Worm (Caenorhabditis elegans): Measurements from ENCODE around the gene F10G7.9.

F10G7.9 gene

DNA sequence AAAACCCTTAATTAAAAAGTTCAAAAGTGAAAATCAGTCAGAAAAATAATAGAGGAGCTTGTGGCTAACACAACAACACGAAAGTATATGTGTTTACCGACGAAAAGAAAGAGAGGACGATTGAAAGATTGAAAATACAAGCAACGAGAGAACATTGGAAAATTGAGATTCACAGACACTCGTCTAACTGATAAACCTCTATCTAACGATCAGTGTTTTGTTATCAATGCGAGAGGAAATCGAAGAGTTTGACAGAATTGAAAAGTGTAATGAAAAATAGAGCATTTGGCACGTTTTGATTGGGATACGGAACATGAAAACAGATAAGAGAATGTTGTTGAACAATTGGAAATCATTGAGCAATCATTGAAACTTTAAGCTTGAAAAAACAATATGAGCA lies 22.4 kb upstream of the F10G7.9 start:
- no peak for TF ChIP-seq irx-1 (tag; optimal IDR thresholded peaks at IDR 0.05)
- peak in 1 of 2 experiments; percentile 38 for TF ChIP-seq lsy-2 (tag; optimal IDR thresholded peaks at IDR 0.05)
- no peak for TF ChIP-seq unc-86 (tag; optimal IDR thresholded peaks at IDR 0.05)
- peak; percentile 55 for TF ChIP-seq nhr-71 (tag; optimal IDR thresholded peaks at IDR 0.05)
- TF ChIP-seq mep-1 (tag; optimal IDR thresholded peaks at IDR 0.05): peak; percentile 3
- no peak for TF ChIP-seq ceh-8 (GFP tag; optimal IDR thresholded peaks at IDR 0.05)
- TF ChIP-seq elt-3 (tag; optimal IDR thresholded peaks at IDR 0.05): peak in 4 of 6 experiments; percentile 4 to 71 (median 39)
- TF ChIP-seq aha-1 (tag; optimal IDR thresholded peaks at IDR 0.05): no peak
- no peak for TF ChIP-seq sox-4 (tag; optimal IDR thresholded peaks at IDR 0.05)
- TF ChIP-seq zip-4 (GFP tag; optimal IDR thresholded peaks at IDR 0.05): no peak
- peak; percentile 33 for TF ChIP-seq snu-23 (GFP tag; optimal IDR thresholded peaks at IDR 0.05)
- TF ChIP-seq nhr-20 (tag; optimal IDR thresholded peaks at IDR 0.05): peak; percentile 29
- peak; percentile 12 for TF ChIP-seq blmp-1 (tag; optimal IDR thresholded peaks at IDR 0.05)
- TF ChIP-seq efl-1 (optimal IDR thresholded peaks at IDR 0.05): peak in 1 of 2 experiments; percentile 7
- peak in 1 of 2 experiments; percentile 85 for TF ChIP-seq efl-1 (GFP tag; optimal IDR thresholded peaks at IDR 0.05 in 1 of 2)
- TF ChIP-seq nhr-237 (tag; optimal IDR thresholded peaks at IDR 0.05): no peak
- no peak for TF ChIP-seq ceh-82 (tag; optimal IDR thresholded peaks at IDR 0.05)
- TF ChIP-seq grh-1 (GFP tag; IDR thresholded peaks at IDR 0.05): no peak
- TF ChIP-seq lir-3 (tag; optimal IDR thresholded peaks at IDR 0.05; ENCODE audit: poor library complexity): no peak
- no peak for TF ChIP-seq ztf-4 (tag; optimal IDR thresholded peaks at IDR 0.05)
- TF ChIP-seq F16B12.6 (tag; optimal IDR thresholded peaks at IDR 0.05): no peak
- peak; percentile 82 for TF ChIP-seq lin-14 (GFP tag; optimal IDR thresholded peaks at IDR 0.05)
- peak; percentile 35 for TF ChIP-seq pqm-1 (tag; optimal IDR thresholded peaks at IDR 0.05)
- peak in 1 of 2 experiments; percentile 51 for TF ChIP-seq lin-35 (GFP tag; optimal IDR thresholded peaks at IDR 0.05)
- TF ChIP-seq rnt-1 (tag; optimal IDR thresholded peaks at IDR 0.05): peak; percentile 44
- no peak for TF ChIP-seq tbx-2 (tag; optimal IDR thresholded peaks at IDR 0.05)
- TF ChIP-seq tlp-1 (tag; optimal IDR thresholded peaks at IDR 0.05): no peak
- no peak for TF ChIP-seq hpl-2 (GFP tag; optimal IDR thresholded peaks at IDR 0.05)
- peak; percentile 97 for TF ChIP-seq elt-2 (tag; optimal IDR thresholded peaks at IDR 0.05)

DNA sequence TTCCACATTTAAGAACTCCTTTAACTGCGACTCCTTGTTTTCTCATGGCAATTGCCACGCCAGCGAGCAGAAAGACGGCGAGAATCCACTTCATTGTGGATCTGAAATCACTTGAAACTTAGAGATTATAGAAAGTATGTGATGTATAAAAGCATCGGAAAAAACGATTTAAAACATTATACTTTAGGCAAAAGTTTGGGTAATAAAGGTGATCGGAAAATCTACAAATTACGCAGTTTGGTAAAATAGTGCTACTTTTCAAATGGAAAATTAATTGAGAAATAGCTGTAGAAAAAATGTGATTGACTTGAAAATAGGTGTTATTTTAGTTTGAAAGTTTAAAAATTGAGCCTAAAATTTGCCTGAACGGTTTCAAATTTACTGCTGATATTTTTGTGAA lies 21.5 kb upstream of the F10G7.9 start, which contains the start of gene ttr-41:
Gene ttr-41 (minus strand): TSS at position 101 of the 400 bp plus-strand sequence.
- TF ChIP-seq C34B4.2 (tag; optimal IDR thresholded peaks at IDR 0.05) (no peak), nhr-20 (tag; optimal IDR thresholded peaks at IDR 0.05) (no peak), pqm-1 (tag; optimal IDR thresholded peaks at IDR 0.05) (no peak), swsn-7 (tag; optimal IDR thresholded peaks at IDR 0.05) (no peak), grh-1 (GFP tag; IDR thresholded peaks at IDR 0.05) (no peak), C04F5.9 (tag; optimal IDR thresholded peaks at IDR 0.05) (no peak), unc-30 (tag; optimal IDR thresholded peaks at IDR 0.05) (no peak), hpl-2 (GFP tag; optimal IDR thresholded peaks at IDR 0.05) (no peak), zag-1 (tag; optimal IDR thresholded peaks at IDR 0.05) (no peak), nhr-71 (tag; optimal IDR thresholded peaks at IDR 0.05) (no peak), alr-1 (tag; optimal IDR thresholded peaks at IDR 0.05; ENCODE audit: borderline replicate concordance) (no peak), hlh-4 (tag; optimal IDR thresholded peaks at IDR 0.05) (no peak), egl-27 (tag; optimal IDR thresholded peaks at IDR 0.05) (no peak), nhr-237 (tag; optimal IDR thresholded peaks at IDR 0.05) (no peak)

DNA sequence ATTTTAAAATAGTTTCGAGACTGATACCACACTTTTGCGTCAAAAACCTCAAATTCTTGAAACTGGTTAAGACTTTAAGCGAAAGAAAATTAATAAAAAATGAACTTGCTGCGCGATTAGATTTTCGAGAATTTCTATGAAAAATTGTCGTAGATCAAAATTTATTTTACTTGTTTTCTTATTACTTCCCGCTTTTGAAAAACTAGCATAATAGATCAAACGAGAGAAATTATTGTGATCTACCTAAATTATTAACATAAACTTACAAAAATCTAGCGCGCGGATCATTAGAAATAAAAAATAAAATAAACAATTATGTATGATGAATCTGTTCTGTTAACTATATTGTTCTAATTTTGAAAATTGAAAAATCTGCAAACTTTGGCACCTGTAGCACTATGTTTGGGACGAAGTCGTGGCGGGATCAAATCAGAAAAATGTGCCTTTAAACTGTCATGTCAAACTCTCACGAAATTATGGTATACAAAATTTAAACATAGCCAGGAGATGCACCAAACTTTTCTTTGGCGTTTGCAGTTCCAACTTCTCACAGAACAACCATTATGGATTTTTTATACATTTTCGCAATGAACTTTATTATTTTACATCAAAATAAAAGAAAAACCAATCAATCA lies 20.6 kb upstream of the F10G7.9 start:
- TF ChIP-seq ceh-8 (GFP tag; optimal IDR thresholded peaks at IDR 0.05): no peak
- no peak for TF ChIP-seq C16A3.4 (tag; optimal IDR thresholded peaks at IDR 0.05)
- no peak for TF ChIP-seq dsc-1 (tag; optimal IDR thresholded peaks at IDR 0.05)
- TF ChIP-seq ceh-82 (tag; optimal IDR thresholded peaks at IDR 0.05): no peak
- no peak for TF ChIP-seq ets-5 (GFP tag; IDR thresholded peaks at IDR 0.05)
- no peak for TF ChIP-seq rnt-1 (tag; optimal IDR thresholded peaks at IDR 0.05)
- no peak for TF ChIP-seq hpl-2 (GFP tag; optimal IDR thresholded peaks at IDR 0.05)
- TF ChIP-seq skn-1 (tag; optimal IDR thresholded peaks at IDR 0.05): no peak
- no peak for TF ChIP-seq fkh-10 (GFP tag; optimal IDR thresholded peaks at IDR 0.05)
- TF ChIP-seq unc-98 (GFP tag; IDR thresholded peaks at IDR 0.05): no peak
- no peak for TF ChIP-seq ztf-4 (tag; optimal IDR thresholded peaks at IDR 0.05)
- TF ChIP-seq nhr-85 (tag): no peak
- TF ChIP-seq sox-4 (tag; optimal IDR thresholded peaks at IDR 0.05): no peak
- TF ChIP-seq ama-1 (optimal IDR thresholded peaks at IDR 0.05): peak; percentile 10
- peak; percentile 35 for TF ChIP-seq elt-2 (tag; optimal IDR thresholded peaks at IDR 0.05)
- TF ChIP-seq nhr-20 (tag; optimal IDR thresholded peaks at IDR 0.05): no peak
